Fruit fly (Drosophila melanogaster) whole organism, embryonic: Measurements from ENCODE around the gene CG3097.
A peak's percentile ranks its signal among the peaks of the same experiment; 100 is the strongest.

Source experiments
- Atf-2 ChIP-seq: fragments of 200-800 bp; sonication (Bioruptor generic); optimal IDR thresholded peaks from 2 replicates; lab custom pipeline; 2016; ENCODE audit warnings: missing biosample characterization, missing genetic modification characterization
- B-H2 ChIP-seq: fragments of 200-800 bp; sonication (Bioruptor generic); optimal IDR thresholded peaks from 2 replicates; lab custom pipeline; 2018; ENCODE audit warnings: missing biosample characterization, mild to moderate bottlenecking, missing genetic modification characterization
- CG10654 ChIP-seq: fragments of 200-800 bp; sonication (Bioruptor generic); optimal IDR thresholded peaks from 2 replicates; lab custom pipeline; 2016; ENCODE audit warnings: missing biosample characterization, missing genetic modification characterization
- CG12155 ChIP-seq: fragments of 200-800 bp; sonication (Bioruptor generic); optimal IDR thresholded peaks from 3 replicates; lab custom pipeline; 2016; ENCODE audit warnings: missing biosample characterization, missing genetic modification characterization
- CG12391 ChIP-seq: fragments of 200-800 bp; sonication (Bioruptor generic); optimal IDR thresholded peaks from 3 replicates; lab custom pipeline; 2018; ENCODE audit warnings: missing biosample characterization, mild to moderate bottlenecking, missing genetic modification characterization, moderate library complexity
- CG13287 ChIP-seq: fragments of 200-800 bp; sonication (Bioruptor generic); IDR thresholded peaks from 2 replicates; pipeline ENCODE4 v1.3.6; 2022; ENCODE audit warnings: missing biosample characterization, missing genetic modification characterization; ENCODE audit not compliant: partially characterized antibody
- CG14441 ChIP-seq: fragments of 200-800 bp; sonication (Bioruptor generic); IDR thresholded peaks from 2 replicates; pipeline ENCODE4 v1.3.6; 2022; ENCODE audit warnings: missing biosample characterization, missing genetic modification characterization
- CG18764 ChIP-seq: fragments of 200-800 bp; sonication (Bioruptor generic); optimal IDR thresholded peaks from 3 replicates; lab custom pipeline; 2016; ENCODE audit warnings: missing biosample characterization, missing genetic modification characterization
- CG3065 ChIP-seq: fragments of 200-800 bp; sonication (Bioruptor generic); optimal IDR thresholded peaks from 2 replicates; lab custom pipeline; 2016; ENCODE audit warnings: missing biosample characterization, missing genetic modification characterization
- CG42726 ChIP-seq: fragments of 200-800 bp; sonication (Bioruptor generic); IDR thresholded peaks from 2 replicates; pipeline ENCODE4 v1.3.6; 2022; ENCODE audit warnings: missing biosample characterization, missing genetic modification characterization; ENCODE audit not compliant: partially characterized antibody
- CG4854 ChIP-seq: fragments of 200-800 bp; sonication (Bioruptor generic); optimal IDR thresholded peaks from 2 replicates; lab custom pipeline; 2016; ENCODE audit warnings: missing biosample characterization, missing genetic modification characterization, inconsistent platforms
- CG5245 ChIP-seq: fragments of 200-800 bp; sonication (Bioruptor generic); optimal IDR thresholded peaks from 3 replicates; lab custom pipeline; 2016; ENCODE audit warnings: missing biosample characterization, missing genetic modification characterization
- CG6689 ChIP-seq: fragments of 200-800 bp; sonication (Bioruptor generic); IDR thresholded peaks from 2 replicates; pipeline ENCODE4 v1.3.6; 2022; ENCODE audit warnings: missing biosample characterization, missing genetic modification characterization
- CG7271 ChIP-seq: fragments of 200-800 bp; sonication (Bioruptor generic); optimal IDR thresholded peaks from 2 replicates; lab custom pipeline; 2018; ENCODE audit warnings: missing biosample characterization, mild to moderate bottlenecking, missing genetic modification characterization, moderate library complexity
- CG8359 ChIP-seq: fragments of 200-800 bp; sonication (Bioruptor generic); optimal IDR thresholded peaks from 2 replicates; lab custom pipeline; 2017; ENCODE audit warnings: missing biosample characterization, mild to moderate bottlenecking, missing genetic modification characterization, borderline replicate concordance
- CG8388 ChIP-seq: fragments of 200-800 bp; sonication (Bioruptor generic); optimal IDR thresholded peaks from 2 replicates; lab custom pipeline; 2019; ENCODE audit warnings: missing biosample characterization, mild to moderate bottlenecking, missing genetic modification characterization, moderate library complexity
- CG9876 ChIP-seq: fragments of 200-800 bp; sonication (Bioruptor generic); optimal IDR thresholded peaks from 2 replicates; lab custom pipeline; 2016; ENCODE audit warnings: missing biosample characterization, missing genetic modification characterization
- Dfd ChIP-seq, 2 experiments: fragments of >200 bp; optimal IDR thresholded peaks; 2 replicates each; lab custom pipeline; 2017; ENCODE audit warnings: missing biosample characterization in 2 of 2, missing genetic modification characterization in 2 of 2
- Elba2 ChIP-seq: fragments of 200-800 bp; sonication (Bioruptor generic); optimal IDR thresholded peaks from 3 replicates; lab custom pipeline; 2016; ENCODE audit warnings: missing biosample characterization, missing genetic modification characterization
- GATAe ChIP-seq: fragments of 200-800 bp; sonication (Bioruptor generic); conservative IDR thresholded peaks from 2 replicates; pipeline ENCODE4 v1.3.6; 2022; ENCODE audit warnings: missing biosample characterization, missing genetic modification characterization
- Lhr ChIP-seq: fragments of 200-800 bp; sonication (Bioruptor generic); optimal IDR thresholded peaks from 3 replicates; lab custom pipeline; 2017; ENCODE audit warnings: mild to moderate bottlenecking, missing biosample characterization, missing genetic modification reagents, missing genetic modification characterization
- Meics ChIP-seq: fragments of 200-800 bp; sonication (Bioruptor generic); optimal IDR thresholded peaks from 2 replicates; lab custom pipeline; 2017; ENCODE audit warnings: missing biosample characterization, mild to moderate bottlenecking, missing genetic modification characterization
- Myb ChIP-seq: fragments of 200-800 bp; sonication (Bioruptor generic); optimal IDR thresholded peaks from 2 replicates; lab custom pipeline; 2016; ENCODE audit warnings: missing biosample characterization, missing genetic modification characterization
- Ravus ChIP-seq: fragments of 200-800 bp; sonication (Bioruptor generic); IDR thresholded peaks from 2 replicates; pipeline ENCODE4 v1.3.6; 2022; ENCODE audit warnings: missing biosample characterization, missing genetic modification characterization
- Sry-β ChIP-seq: fragments of 200-800 bp; sonication (Bioruptor generic); optimal IDR thresholded peaks from 2 replicates; lab custom pipeline; 2018; ENCODE audit warnings: missing biosample characterization, mild to moderate bottlenecking, missing genetic modification characterization, moderate library complexity
- bigmax ChIP-seq: fragments of 200-800 bp; sonication (Bioruptor generic); optimal IDR thresholded peaks from 2 replicates; lab custom pipeline; 2018; ENCODE audit warnings: missing biosample characterization, mild to moderate bottlenecking, missing genetic modification characterization
- chinmo ChIP-seq: fragments of 200-800 bp; sonication (Bioruptor generic); IDR thresholded peaks from 4 replicates; pipeline ENCODE4 v1.3.6; 2022; ENCODE audit warnings: missing biosample characterization, missing genetic modification characterization; ENCODE audit not compliant: partially characterized antibody
- ci ChIP-seq: fragments of 200-800 bp; sonication (Bioruptor generic); IDR thresholded peaks from 3 replicates; pipeline ENCODE4 v1.3.6; 2022; ENCODE audit warnings: missing biosample characterization, missing genetic modification characterization
- cwo ChIP-seq: fragments of 200-800 bp; sonication (Bioruptor generic); optimal IDR thresholded peaks from 3 replicates; lab custom pipeline; 2017; ENCODE audit warnings: missing biosample characterization, missing genetic modification characterization, mild to moderate bottlenecking, moderate library complexity, missing genetic modification reagents
- dpn ChIP-seq, 2 experiments: fragments of 200-800 bp; sonication (Bioruptor generic); optimal IDR thresholded peaks; 3 replicates each; lab custom pipeline; 2016; ENCODE audit warnings: missing biosample characterization in 2 of 2, missing genetic modification characterization in 2 of 2
- en ChIP-seq: fragments of 200-800 bp; sonication (Bioruptor generic); optimal IDR thresholded peaks from 2 replicates; lab custom pipeline; 2016; ENCODE audit warnings: missing biosample characterization, missing genetic modification characterization
- gem ChIP-seq: fragments of 200-800 bp; sonication (Bioruptor generic); optimal IDR thresholded peaks from 2 replicates; lab custom pipeline; 2019; ENCODE audit warnings: missing biosample characterization, mild to moderate bottlenecking, missing genetic modification characterization, moderate library complexity
- hbn ChIP-seq: fragments of 200-800 bp; sonication (Bioruptor generic); IDR thresholded peaks from 2 replicates; pipeline ENCODE4 v1.3.6; 2022; ENCODE audit warnings: missing biosample characterization, missing genetic modification characterization; ENCODE audit not compliant: partially characterized antibody
- her ChIP-seq: fragments of 200-800 bp; sonication (Bioruptor generic); optimal IDR thresholded peaks from 2 replicates; lab custom pipeline; 2016; ENCODE audit warnings: missing biosample characterization, missing genetic modification characterization
- hth ChIP-seq: fragments of >200 bp; optimal IDR thresholded peaks from 2 replicates; lab custom pipeline; 2017; ENCODE audit warnings: inconsistent platforms
- jumu ChIP-seq: fragments of 200-800 bp; sonication (Bioruptor generic); optimal IDR thresholded peaks from 3 replicates; lab custom pipeline; 2016; ENCODE audit warnings: missing biosample characterization, missing genetic modification characterization
- knrl ChIP-seq: fragments of 200-800 bp; sonication (Bioruptor generic); IDR thresholded peaks from 3 replicates; pipeline ENCODE4 v1.3.6; 2022; ENCODE audit warnings: missing biosample characterization, missing genetic modification characterization; ENCODE audit not compliant: partially characterized antibody
- lilli ChIP-seq: fragments of 200-800 bp; sonication (Bioruptor generic); optimal IDR thresholded peaks from 3 replicates; lab custom pipeline; 2016; ENCODE audit warnings: missing biosample characterization, missing genetic modification characterization
- nom ChIP-seq: fragments of 200-800 bp; sonication (Bioruptor generic); optimal IDR thresholded peaks from 2 replicates; lab custom pipeline; 2017; ENCODE audit warnings: missing biosample characterization, missing genetic modification characterization, mild to moderate bottlenecking, moderate library complexity, missing genetic modification reagents
- phol ChIP-seq: fragments of 200-800 bp; sonication (Bioruptor generic); optimal IDR thresholded peaks from 3 replicates; lab custom pipeline; 2018; ENCODE audit warnings: missing biosample characterization, mild to moderate bottlenecking, missing genetic modification characterization, moderate library complexity
- ro ChIP-seq: fragments of 200-800 bp; sonication (Bioruptor generic); IDR thresholded peaks from 2 replicates; pipeline ENCODE4 v1.3.6; 2022; ENCODE audit warnings: missing biosample characterization, missing genetic modification characterization
- salm ChIP-seq: fragments of 200-800 bp; sonication (Bioruptor generic); optimal IDR thresholded peaks from 2 replicates; lab custom pipeline; 2018; ENCODE audit warnings: missing biosample characterization, mild to moderate bottlenecking, missing genetic modification characterization
- seq ChIP-seq: fragments of 200-800 bp; sonication (Bioruptor generic); IDR thresholded peaks from 2 replicates; pipeline ENCODE4 v1.3.6; 2022; ENCODE audit warnings: missing biosample characterization, missing genetic modification characterization
- stwl ChIP-seq: fragments of 200-800 bp; sonication (Bioruptor generic); optimal IDR thresholded peaks from 3 replicates; lab custom pipeline; 2018; ENCODE audit warnings: missing biosample characterization, mild to moderate bottlenecking, missing genetic modification characterization, moderate library complexity
- tap ChIP-seq: fragments of 200-800 bp; optimal IDR thresholded peaks from 3 replicates; lab custom pipeline; 2019; ENCODE audit warnings: missing biosample characterization, mild to moderate bottlenecking, missing genetic modification characterization, moderate library complexity
- trh ChIP-seq: fragments of 200-800 bp; sonication (Bioruptor generic); optimal IDR thresholded peaks from 2 replicates; lab custom pipeline; 2016; ENCODE audit warnings: missing biosample characterization, missing genetic modification characterization
- twi ChIP-seq: fragments of 200-800 bp; optimal IDR thresholded peaks from 2 replicates; lab custom pipeline; 2019; ENCODE audit warnings: missing biosample characterization, mild to moderate bottlenecking, missing genetic modification characterization, moderate library complexity
- wor ChIP-seq: fragments of 200-800 bp; sonication (Bioruptor generic); IDR thresholded peaks from 2 replicates; pipeline ENCODE4 v1.3.6; 2022; ENCODE audit warnings: missing biosample characterization, missing genetic modification characterization

The CG3097 gene

dm6 chrX:5754837-5755828 is 15.4 kb downstream of the CG3097 start, which contains the start of the genes lin-52 and CG15771 (continued):
- TF ChIP-seq CG3065 (GFP tag; lab: Kevin White, UChicago) (peak; percentile 76), Lhr (GFP tag; lab: Kevin White, UChicago) (peak; percentile 73), CG13287 (peak; percentile 67), CG8359 (peak; percentile 86), tap (tag; lab: Kevin White, UChicago) (peak; percentile 92), cwo (peak; percentile 95), bigmax (GFP tag; lab: Kevin White, UChicago) (no peak), dpn (GFP tag; optimal IDR thresholded peaks at IDR 0.05; lab: Kevin White, UChicago) (peak; percentile 72 to 91), salm (peak; percentile 90), CG14441 (peak; percentile 94), trh (GFP tag; lab: Kevin White, UChicago) (peak; percentile 82), chinmo (GFP tag; lab: Robert Waterston, UW) (peak; percentile 88; the same call in 2 of the 4 replicates), phol (tag; lab: Kevin White, UChicago) (peak; percentile 91), CG4854 (peak; percentile 70), GATAe (peak; percentile 86), Meics (GFP tag; lab: Kevin White, UChicago) (peak; percentile 96), gem (tag; lab: Kevin White, UChicago) (peak; percentile 96), CG10654 (GFP tag; lab: Kevin White, UChicago) (peak; percentile 80), Sry-β (GFP tag; lab: Kevin White, UChicago) (peak; percentile 18), hth (no peak), B-H2 (peak; percentile 93), CG12155 (peak; percentile 83), CG8388 (GFP tag; lab: Kevin White, UChicago) (peak; percentile 100), knrl (GFP tag; lab: Robert Waterston, UW) (peak; percentile 64), Elba2 (GFP tag; lab: Kevin White, UChicago) (no peak), twi (tag; lab: Kevin White, UChicago) (peak; percentile 91), Dfd (GFP tag; optimal IDR thresholded peaks at IDR 0.05; lab: Kevin White, UChicago) (no peak), seq (GFP tag; lab: Robert Waterston, UW) (peak; percentile 96), nom (GFP tag; lab: Kevin White, UChicago) (peak; percentile 95), her (GFP tag; lab: Kevin White, UChicago) (peak; percentile 31), CG12391 (peak; percentile 96), jumu (GFP tag; lab: Kevin White, UChicago) (peak; percentile 69), Myb (GFP tag; lab: Kevin White, UChicago) (peak; percentile 64), CG7271 (tag; lab: Kevin White, UChicago) (no peak), ro (peak; percentile 87), hbn (peak; percentile 33; the same call in 1 of the 2 replicates), wor (peak; percentile 95), CG9876 (peak; percentile 5), ci (GFP tag; lab: Robert Waterston, UW) (peak; percentile 94), en (GFP tag; lab: Kevin White, UChicago) (no peak), stwl (tag; lab: Kevin White, UChicago) (peak; percentile 45), Atf-2 (GFP tag; lab: Kevin White, UChicago) (peak; percentile 57), CG18764 (peak; percentile 70), lilli (peak; percentile 92), CG6689 (GFP tag; lab: Robert Waterston, UW) (peak; percentile 96), Ravus (GFP tag; lab: Robert Waterston, UW) (peak; percentile 62), CG5245 (peak; percentile 83), CG42726 (0 out of 2 replicates have a peak, but pooled peaks have one; percentile 37)
